Fruit fly (Drosophila melanogaster): ENCODE data around the gene tst.

DNA sequence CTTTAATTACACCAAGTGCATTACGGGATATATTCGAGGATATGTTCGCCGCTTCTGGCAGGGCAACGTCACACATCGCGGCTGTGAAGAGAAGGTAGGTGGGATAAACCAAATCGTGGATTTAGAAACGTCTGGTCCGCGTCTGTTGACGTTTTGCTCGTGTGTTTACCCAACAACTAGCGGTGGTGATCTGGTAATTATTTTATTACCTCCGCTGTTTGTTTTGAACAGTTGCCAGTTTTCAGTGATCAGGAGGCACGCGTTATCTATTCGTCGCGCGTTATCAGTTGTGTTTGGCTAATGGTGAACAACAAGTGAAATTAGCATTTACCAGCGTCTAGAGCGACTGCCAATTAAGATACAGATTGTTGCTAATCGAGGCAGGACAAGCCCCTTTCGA is 43.6 kb downstream of the tst start:
- TF ChIP-seq insv (optimal IDR thresholded peaks at IDR 0.05) = no peak
- no peak for TF ChIP-seq psq (optimal IDR thresholded peaks at IDR 0.05)
- no peak for TF ChIP-seq h (optimal IDR thresholded peaks at IDR 0.05)
- TF ChIP-seq ttk (optimal IDR thresholded peaks at IDR 0.05) = no peak
- TF ChIP-seq Sin3A (optimal IDR thresholded peaks at IDR 0.05) = no peak
- no peak for TF ChIP-seq Myc (optimal IDR thresholded peaks at IDR 0.05)

Data from Kc167 (cell line).